Worm (Caenorhabditis elegans) whole organism, midembryonic: Measurements from ENCODE around the gene Y70C5A.4.

ENCODE experiments used
- T22C8.4 ChIP-seq: fragments of 200-800 bp; sonication (Bioruptor generic); IDR thresholded peaks from 2 replicates; pipeline ENCODE4 v1.3.6; 2022; ENCODE audit warnings: missing genetic modification characterization, missing compliant biosample characterization
- cog-1 ChIP-seq: sonication (generic microtip); optimal IDR thresholded peaks from 2 replicates; lab custom pipeline; 2016; ENCODE audit warnings: missing genetic modification characterization, missing compliant biosample characterization
- flt-1 ChIP-seq: fragments of 200-800 bp; sonication (Bioruptor generic); IDR thresholded peaks from 2 replicates; pipeline ENCODE4 v1.3.6; 2022; ENCODE audit warnings: missing genetic modification characterization, missing compliant biosample characterization
- klf-2 ChIP-seq: fragments of 200-800 bp; sonication (Bioruptor generic); conservative IDR thresholded peaks from 2 replicates; pipeline ENCODE4 v1.3.6; 2022; ENCODE audit warnings: missing genetic modification reagents, missing genetic modification characterization, missing compliant biosample characterization
- med-1 ChIP-seq: sonication (generic microtip); optimal IDR thresholded peaks from 2 replicates; lab custom pipeline; 2017; ENCODE audit warnings: missing genetic modification characterization, mild to moderate bottlenecking, missing compliant biosample characterization, antibody characterized with exemption, missing genetic modification reagents; ENCODE audit not compliant: insufficient read depth
- ref-1 ChIP-seq: fragments of 200-800 bp; sonication (Bioruptor generic); conservative IDR thresholded peaks from 2 replicates; pipeline ENCODE4 v1.3.6; 2022; ENCODE audit warnings: missing genetic modification reagents, missing genetic modification characterization, missing compliant biosample characterization
- tab-1 ChIP-seq: fragments of 200-800 bp; sonication (Bioruptor generic); IDR thresholded peaks from 2 replicates; pipeline ENCODE4 v1.3.6; 2022; ENCODE audit warnings: missing genetic modification characterization, missing compliant biosample characterization
- ztf-23 ChIP-seq: fragments of 200-800 bp; sonication (Bioruptor generic); IDR thresholded peaks from 2 replicates; pipeline ENCODE4 v1.3.6; 2022; ENCODE audit warnings: missing genetic modification reagents, missing genetic modification characterization, missing compliant biosample characterization
- ztf-29 ChIP-seq: fragments of 200-800 bp; sonication (Bioruptor generic); IDR thresholded peaks from 2 replicates; pipeline ENCODE4 v1.3.6; 2022; ENCODE audit warnings: missing genetic modification reagents, missing genetic modification characterization, missing compliant biosample characterization

The Y70C5A.4 gene

ce11 chrV:16628991-16629390 is 11.4 kb downstream of the Y70C5A.4 start, which contains the start of gene W06G6.2:
W06G6.2 (plus strand) TSS chrV:16629291.
- TF ChIP-seq cog-1 (tag; lab: Kevin White, UChicago) (no peak), ref-1 (GFP tag; lab: Robert Waterston, UW) (no peak), tab-1 (GFP tag; lab: Robert Waterston, UW) (no peak), ztf-23 (no peak), klf-2 (GFP tag; lab: Robert Waterston, UW) (no peak), T22C8.4 (GFP tag; lab: Robert Waterston, UW) (no peak), ztf-29 (GFP tag; lab: Robert Waterston, UW) (no peak), flt-1 (no peak), med-1 (GFP tag; lab: Kevin White, UChicago) (no peak)

ce11 chrV:16629600-16629999 is 12.0 kb downstream of the Y70C5A.4 start, which contains the start of gene srd-21:
srd-21 (plus strand) TSS chrV:16629900.
- TF ChIP-seq T22C8.4 (GFP tag; lab: Robert Waterston, UW) (no peak), klf-2 (GFP tag; lab: Robert Waterston, UW) (no peak), ref-1 (GFP tag; lab: Robert Waterston, UW) (no peak), tab-1 (GFP tag; lab: Robert Waterston, UW) (no peak), med-1 (GFP tag; lab: Kevin White, UChicago) (no peak), ztf-29 (GFP tag; lab: Robert Waterston, UW) (no peak), flt-1 (no peak), ztf-23 (no peak)

ce11 chrV:16635911-16636310 is 18.3 kb downstream of the Y70C5A.4 start, which contains the start of gene mltn-11:
mltn-11 (plus strand) TSS chrV:16636186.
- TF ChIP-seq tab-1 (GFP tag; lab: Robert Waterston, UW) (no peak), flt-1 (no peak)

ce11 chrV:16638204-16638603 is 20.6 kb downstream of the Y70C5A.4 start, which contains the start of gene srw-76:
srw-76 (minus strand) TSS chrV:16638304.
- TF ChIP-seq T22C8.4 (GFP tag; lab: Robert Waterston, UW) (no peak), ref-1 (GFP tag; lab: Robert Waterston, UW) (no peak), tab-1 (GFP tag; lab: Robert Waterston, UW) (no peak), flt-1 (no peak), med-1 (GFP tag; lab: Kevin White, UChicago) (no peak), klf-2 (GFP tag; lab: Robert Waterston, UW) (no peak)

- TF ChIP-seq tab-1 (GFP tag; lab: Robert Waterston, UW) (no peak), cog-1 (tag; lab: Kevin White, UChicago) (no peak), ztf-29 (GFP tag; lab: Robert Waterston, UW) (no peak), med-1 (GFP tag; lab: Kevin White, UChicago) (no peak), ref-1 (GFP tag; lab: Robert Waterston, UW) (no peak), T22C8.4 (GFP tag; lab: Robert Waterston, UW) (no peak), klf-2 (GFP tag; lab: Robert Waterston, UW) (no peak), ztf-23 (no peak)
Measured at ce11 chrV:16640366-16640765, 22.8 kb downstream of the Y70C5A.4 start.

ce11 chrV:16643558-16643957 is 26.0 kb downstream of the Y70C5A.4 start, which contains the start of gene srw-77:
srw-77 (minus strand) TSS chrV:16643658.
- TF ChIP-seq flt-1: no peak
- TF ChIP-seq klf-2 (GFP tag; lab: Robert Waterston, UW): no peak
- no peak for TF ChIP-seq ztf-29 (GFP tag; lab: Robert Waterston, UW)
- TF ChIP-seq ref-1 (GFP tag; lab: Robert Waterston, UW): no peak
- no peak for TF ChIP-seq tab-1 (GFP tag; lab: Robert Waterston, UW)
- TF ChIP-seq ztf-23: no peak
- TF ChIP-seq T22C8.4 (GFP tag; lab: Robert Waterston, UW): no peak
- TF ChIP-seq med-1 (GFP tag; lab: Kevin White, UChicago): no peak
- no peak for TF ChIP-seq cog-1 (tag; lab: Kevin White, UChicago)

ce11 chrV:16645201-16645940 is 27.8 kb downstream of the Y70C5A.4 start, which contains the start of gene W06G6.17:
W06G6.17 (minus strand) TSS chrV:16645251.
- no peak for TF ChIP-seq med-1 (GFP tag; lab: Kevin White, UChicago)
- TF ChIP-seq tab-1 (GFP tag; lab: Robert Waterston, UW): no peak
- no peak for TF ChIP-seq ztf-23
- TF ChIP-seq cog-1 (tag; lab: Kevin White, UChicago): no peak
- TF ChIP-seq ztf-29 (GFP tag; lab: Robert Waterston, UW): no peak
- no peak for TF ChIP-seq klf-2 (GFP tag; lab: Robert Waterston, UW)
- no peak for TF ChIP-seq flt-1
- no peak for TF ChIP-seq ref-1 (GFP tag; lab: Robert Waterston, UW)
- no peak for TF ChIP-seq T22C8.4 (GFP tag; lab: Robert Waterston, UW)

- TF ChIP-seq T22C8.4 (GFP tag; lab: Robert Waterston, UW): no peak
- no peak for TF ChIP-seq klf-2 (GFP tag; lab: Robert Waterston, UW)
- TF ChIP-seq ref-1 (GFP tag; lab: Robert Waterston, UW): no peak
- TF ChIP-seq tab-1 (GFP tag; lab: Robert Waterston, UW): no peak
- no peak for TF ChIP-seq ztf-29 (GFP tag; lab: Robert Waterston, UW)
- TF ChIP-seq med-1 (GFP tag; lab: Kevin White, UChicago): no peak
- no peak for TF ChIP-seq flt-1
- TF ChIP-seq cog-1 (tag; lab: Kevin White, UChicago): no peak
- TF ChIP-seq ztf-23: no peak
Measured at ce11 chrV:16646372-16646771, 28.8 kb downstream of the Y70C5A.4 start, which contains the start of gene W06G6.9. W06G6.9 (minus strand) TSS chrV:16646472.

ce11 chrV:16647093-16647492 is 29.5 kb downstream of the Y70C5A.4 start, which contains the start of gene W06G6.10:
W06G6.10 (minus strand) TSS chrV:16647193.
- TF ChIP-seq ref-1 (GFP tag; lab: Robert Waterston, UW) (no peak), ztf-29 (GFP tag; lab: Robert Waterston, UW) (no peak), med-1 (GFP tag; lab: Kevin White, UChicago) (no peak), cog-1 (tag; lab: Kevin White, UChicago) (no peak), tab-1 (GFP tag; lab: Robert Waterston, UW) (no peak), flt-1 (no peak), klf-2 (GFP tag; lab: Robert Waterston, UW) (no peak), ztf-23 (no peak), T22C8.4 (GFP tag; lab: Robert Waterston, UW) (no peak)
